Worm (Caenorhabditis elegans) whole organism, early embryonic: ENCODE data around the gene nhr-185.

Experiments used
- B0310.2 ChIP-seq: sonication (generic microtip); optimal IDR thresholded peaks from 2 replicates; lab custom pipeline; 2016; ENCODE audit warnings: mild to moderate bottlenecking, missing genetic modification characterization, missing compliant biosample characterization
- F13C5.2 ChIP-seq: sonication (generic microtip); optimal IDR thresholded peaks from 2 replicates; lab custom pipeline; 2017; ENCODE audit warnings: mild to moderate bottlenecking, missing genetic modification characterization, inconsistent platforms, missing compliant biosample characterization
- aly-1 ChIP-seq: sonication (generic microtip); optimal IDR thresholded peaks from 2 replicates; lab custom pipeline; 2016; ENCODE audit warnings: missing genetic modification characterization, missing compliant biosample characterization
- ama-1 ChIP-seq: fragments of 150-350 bp; optimal IDR thresholded peaks from 2 replicates; lab custom pipeline; 2014
- ceh-13 ChIP-seq: fragments of 200-800 bp; sonication (Bioruptor generic); optimal IDR thresholded peaks from 2 replicates; lab custom pipeline; 2018; ENCODE audit warnings: mild to moderate bottlenecking, missing genetic modification characterization, missing compliant biosample characterization
- ceh-36 ChIP-seq: sonication (generic microtip); optimal IDR thresholded peaks from 2 replicates; lab custom pipeline; 2016; ENCODE audit warnings: missing genetic modification characterization, inconsistent platforms, missing compliant biosample characterization
- ets-7 ChIP-seq: sonication (generic microtip); optimal IDR thresholded peaks from 2 replicates; lab custom pipeline; 2016; ENCODE audit warnings: missing genotype, missing genetic modification characterization, missing compliant biosample characterization
- flt-1 ChIP-seq: fragments of 200-800 bp; sonication (Bioruptor generic); IDR thresholded peaks from 2 replicates; pipeline ENCODE4 v1.3.6; 2022; ENCODE audit warnings: missing genetic modification characterization, missing compliant biosample characterization
- hmbx-1 ChIP-seq: sonication (generic microtip); optimal IDR thresholded peaks from 2 replicates; lab custom pipeline; 2016; ENCODE audit warnings: mild to moderate bottlenecking, missing genetic modification characterization, missing compliant biosample characterization
- hmg-4 ChIP-seq: fragments of 200-800 bp; sonication (Bioruptor generic); optimal IDR thresholded peaks from 2 replicates; lab custom pipeline; 2018; ENCODE audit warnings: mild to moderate bottlenecking, missing genetic modification characterization, missing compliant biosample characterization
- hnd-1 ChIP-seq: sonication (generic microtip); optimal IDR thresholded peaks from 2 replicates; lab custom pipeline; 2016; ENCODE audit warnings: missing genetic modification characterization, missing compliant biosample characterization
- pes-1 ChIP-seq: fragments of 200-800 bp; sonication (Bioruptor generic); IDR thresholded peaks from 2 replicates; pipeline ENCODE4 v1.3.6; 2022; ENCODE audit warnings: missing genetic modification reagents, missing genetic modification characterization, missing compliant biosample characterization
- scrt-1 ChIP-seq: fragments of 200-800 bp; sonication (Bioruptor generic); IDR thresholded peaks from 2 replicates; pipeline ENCODE4 v1.3.6; 2022; ENCODE audit warnings: missing genetic modification characterization, missing compliant biosample characterization
- sea-1 ChIP-seq: fragments of 200-800 bp; sonication (Bioruptor generic); conservative IDR thresholded peaks from 2 replicates; pipeline ENCODE4 v1.3.6; 2022; ENCODE audit warnings: missing genetic modification characterization, missing compliant biosample characterization
- tbx-11 ChIP-seq: fragments of 200-800 bp; sonication (Bioruptor generic); IDR thresholded peaks from 2 replicates; pipeline ENCODE4 v1.3.6; 2022; ENCODE audit warnings: missing genetic modification characterization, missing compliant biosample characterization
- tbx-37 ChIP-seq: fragments of 200-800 bp; sonication (Bioruptor generic); conservative IDR thresholded peaks from 2 replicates; pipeline ENCODE4 v1.3.6; 2022; ENCODE audit warnings: missing genetic modification reagents, missing genetic modification characterization, missing compliant biosample characterization
- tra-4 ChIP-seq: sonication (generic microtip); optimal IDR thresholded peaks from 2 replicates; lab custom pipeline; 2017; ENCODE audit warnings: missing genetic modification characterization, missing compliant biosample characterization

nhr-185 gene

DNA sequence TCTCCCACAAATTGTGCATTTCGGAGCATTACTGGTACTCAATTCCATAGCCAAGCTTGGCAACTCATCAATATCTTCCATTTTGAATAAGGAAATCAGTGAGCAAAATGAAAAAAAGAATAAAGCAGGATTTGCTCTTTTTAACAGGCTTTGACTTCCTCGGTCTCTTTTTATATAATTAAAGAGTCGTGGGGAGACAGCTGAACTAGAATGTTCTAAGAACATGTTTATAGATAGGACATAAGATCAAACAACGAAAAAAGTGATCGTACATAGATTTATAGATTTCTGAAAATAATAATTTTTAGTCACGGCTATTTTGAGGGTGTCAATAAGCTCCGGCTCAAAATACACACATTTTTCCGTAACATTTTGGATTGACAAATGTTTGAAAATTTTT, 13.0 kb upstream of the nhr-185 start, which contains the start of gene nhr-189:
TSS of gene nhr-189 (minus strand) at position 121 of the 400 bp plus-strand sequence.
- no peak for TF ChIP-seq ceh-13
- no peak for TF ChIP-seq F13C5.2 (tag; lab: Kevin White, UChicago)
- TF ChIP-seq aly-1, result no peak
- no peak for TF ChIP-seq tra-4 (tag; lab: Kevin White, UChicago)
- TF ChIP-seq hmg-4 (GFP tag; lab: Kevin White, UChicago), result no peak
- no peak for TF ChIP-seq flt-1 (GFP tag; lab: Robert Waterston, UW)
- no peak for TF ChIP-seq hmbx-1 (tag; lab: Kevin White, UChicago)
- no peak for TF ChIP-seq ets-7
- no peak for TF ChIP-seq B0310.2 (tag; lab: Kevin White, UChicago)
- no peak for TF ChIP-seq scrt-1 (GFP tag; lab: Robert Waterston, UW)
- TF ChIP-seq hnd-1 (tag; lab: Kevin White, UChicago), result no peak
- no peak for TF ChIP-seq tbx-11 (GFP tag; lab: Robert Waterston, UW)
- no peak for TF ChIP-seq ceh-36 (tag; lab: Kevin White, UChicago)
- no peak for TF ChIP-seq sea-1 (GFP tag; lab: Robert Waterston, UW)
- no peak for TF ChIP-seq tbx-37 (GFP tag; lab: Robert Waterston, UW)
- TF ChIP-seq ama-1 (lab: Kevin White, UChicago), result no peak
- no peak for TF ChIP-seq pes-1 (GFP tag; lab: Robert Waterston, UW)

ce11 chrV:3857778-3858177, 10.6 kb upstream of the nhr-185 start, which contains the start of gene nhr-188:
Gene nhr-188 (minus strand): TSS chrV:3857861.
- TF ChIP-seq hmbx-1 (tag; lab: Kevin White, UChicago), result no peak
- TF ChIP-seq pes-1 (GFP tag; lab: Robert Waterston, UW), result no peak
- no peak for TF ChIP-seq ceh-13
- no peak for TF ChIP-seq tbx-11 (GFP tag; lab: Robert Waterston, UW)
- TF ChIP-seq sea-1 (GFP tag; lab: Robert Waterston, UW), result no peak
- TF ChIP-seq ets-7, result no peak
- TF ChIP-seq tra-4 (tag; lab: Kevin White, UChicago), result no peak
- TF ChIP-seq ama-1 (lab: Kevin White, UChicago), result no peak
- TF ChIP-seq hnd-1 (tag; lab: Kevin White, UChicago), result no peak
- TF ChIP-seq B0310.2 (tag; lab: Kevin White, UChicago), result no peak
- no peak for TF ChIP-seq ceh-36 (tag; lab: Kevin White, UChicago)
- no peak for TF ChIP-seq scrt-1 (GFP tag; lab: Robert Waterston, UW)

DNA sequence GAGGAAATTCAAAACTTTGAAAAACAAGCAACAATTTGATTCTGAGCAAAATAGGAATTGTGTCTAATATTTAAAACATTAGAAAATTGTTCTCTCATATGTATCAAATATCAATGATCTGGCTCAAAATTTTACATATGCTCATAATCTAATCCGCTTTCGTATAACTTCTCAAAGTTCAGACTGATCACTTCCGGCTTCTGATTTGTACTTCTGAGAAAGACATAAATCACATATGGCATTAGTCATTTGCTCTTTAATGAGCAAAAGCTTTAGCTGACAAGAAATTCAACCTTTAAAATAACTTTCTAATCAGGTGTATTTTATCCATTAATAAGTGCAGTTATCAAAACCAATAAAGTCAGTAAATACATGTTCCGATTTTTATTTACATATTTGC, 8.7 kb upstream of the nhr-185 start:
- TF ChIP-seq tbx-37 (GFP tag; lab: Robert Waterston, UW) (no peak), hnd-1 (tag; lab: Kevin White, UChicago) (no peak), pes-1 (GFP tag; lab: Robert Waterston, UW) (no peak), tbx-11 (GFP tag; lab: Robert Waterston, UW) (no peak), tra-4 (tag; lab: Kevin White, UChicago) (no peak)

- no peak for TF ChIP-seq hmg-4 (GFP tag; lab: Kevin White, UChicago)
- no peak for TF ChIP-seq tra-4 (tag; lab: Kevin White, UChicago)
- no peak for TF ChIP-seq tbx-37 (GFP tag; lab: Robert Waterston, UW)
- no peak for TF ChIP-seq ceh-36 (tag; lab: Kevin White, UChicago)
- no peak for TF ChIP-seq ceh-13
- no peak for TF ChIP-seq scrt-1 (GFP tag; lab: Robert Waterston, UW)
- TF ChIP-seq flt-1 (GFP tag; lab: Robert Waterston, UW), result no peak
- TF ChIP-seq aly-1, result no peak
- no peak for TF ChIP-seq tbx-11 (GFP tag; lab: Robert Waterston, UW)
- TF ChIP-seq ets-7, result no peak
- no peak for TF ChIP-seq sea-1 (GFP tag; lab: Robert Waterston, UW)
- TF ChIP-seq B0310.2 (tag; lab: Kevin White, UChicago), result no peak
- no peak for TF ChIP-seq hnd-1 (tag; lab: Kevin White, UChicago)
- TF ChIP-seq F13C5.2 (tag; lab: Kevin White, UChicago), result no peak
- TF ChIP-seq ama-1 (lab: Kevin White, UChicago), result no peak
- no peak for TF ChIP-seq pes-1 (GFP tag; lab: Robert Waterston, UW)
- TF ChIP-seq hmbx-1 (tag; lab: Kevin White, UChicago), result no peak
Measured at ce11 chrV:3854847-3855246, 7.7 kb upstream of the nhr-185 start, which contains the start of gene nhr-186. Gene nhr-186 (minus strand): TSS chrV:3854947.

ce11 chrV:3851760-3852159, 4.6 kb upstream of the nhr-185 start:
- TF ChIP-seq hmbx-1 (tag; lab: Kevin White, UChicago) (no peak), B0310.2 (tag; lab: Kevin White, UChicago) (no peak), hmg-4 (GFP tag; lab: Kevin White, UChicago) (no peak), sea-1 (GFP tag; lab: Robert Waterston, UW) (no peak), aly-1 (no peak), flt-1 (GFP tag; lab: Robert Waterston, UW) (no peak)

ce11 chrV:3843926-3844325, 3.2 kb downstream of the nhr-185 start, which contains the start of gene ugt-32:
Gene ugt-32 (minus strand): TSS chrV:3844007.
- TF ChIP-seq tra-4 (tag; lab: Kevin White, UChicago), result no peak
- TF ChIP-seq F13C5.2 (tag; lab: Kevin White, UChicago), result no peak
- no peak for TF ChIP-seq flt-1 (GFP tag; lab: Robert Waterston, UW)
- no peak for TF ChIP-seq ama-1 (lab: Kevin White, UChicago)
- TF ChIP-seq tbx-11 (GFP tag; lab: Robert Waterston, UW), result no peak
- TF ChIP-seq B0310.2 (tag; lab: Kevin White, UChicago), result no peak
- no peak for TF ChIP-seq tbx-37 (GFP tag; lab: Robert Waterston, UW)

DNA sequence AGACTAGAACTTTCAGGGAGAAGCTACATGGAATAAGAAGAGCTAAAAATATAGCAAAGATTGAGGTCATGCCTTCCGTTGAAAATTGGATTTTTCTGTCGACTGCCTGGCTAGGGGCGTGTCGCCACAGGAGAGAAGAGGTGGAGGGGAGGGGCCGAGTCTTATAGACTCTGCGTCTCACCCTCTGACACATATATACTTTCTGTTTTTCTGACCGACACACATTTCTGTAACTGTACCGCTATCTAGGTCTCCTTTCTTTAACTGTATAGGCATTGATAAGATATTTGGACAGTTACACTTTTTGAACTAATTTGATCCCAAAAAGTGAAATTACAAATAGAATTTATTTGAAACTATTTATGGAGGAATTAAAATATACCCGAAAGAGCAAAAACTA, 5.7 kb downstream of the nhr-185 start:
- TF ChIP-seq ama-1 (lab: Kevin White, UChicago), result no peak
- TF ChIP-seq hmbx-1 (tag; lab: Kevin White, UChicago), result no peak
- TF ChIP-seq flt-1 (GFP tag; lab: Robert Waterston, UW), result no peak
- no peak for TF ChIP-seq hnd-1 (tag; lab: Kevin White, UChicago)
- no peak for TF ChIP-seq scrt-1 (GFP tag; lab: Robert Waterston, UW)
- no peak for TF ChIP-seq sea-1 (GFP tag; lab: Robert Waterston, UW)
- TF ChIP-seq aly-1, result no peak
- TF ChIP-seq hmg-4 (GFP tag; lab: Kevin White, UChicago), result no peak
